Fruit fly (Drosophila melanogaster) whole organism, embryonic: ENCODE measurements around the gene CG45207.

Experiments
- B-H1 ChIP-seq: fragments of 200-800 bp; sonication (Bioruptor generic); IDR thresholded peaks from 3 replicates; pipeline ENCODE4 v1.3.6; 2022; ENCODE audit warnings: missing biosample characterization, missing genetic modification characterization
- CTCF ChIP-seq: fragments of 200-800 bp; sonication (Bioruptor generic); optimal IDR thresholded peaks from 2 replicates; lab custom pipeline; 2017; ENCODE audit warnings: missing biosample characterization, mild to moderate bottlenecking, missing genetic modification characterization, moderate library complexity
- NK7.1 ChIP-seq: fragments of 200-800 bp; sonication (Bioruptor generic); optimal IDR thresholded peaks from 3 replicates; lab custom pipeline; 2016; ENCODE audit warnings: missing biosample characterization, missing genetic modification characterization
- cwo ChIP-seq: fragments of 200-800 bp; sonication (Bioruptor generic); optimal IDR thresholded peaks from 3 replicates; lab custom pipeline; 2017; ENCODE audit warnings: missing biosample characterization, missing genetic modification characterization, mild to moderate bottlenecking, moderate library complexity, missing genetic modification reagents
- lmd ChIP-seq: fragments of 200-800 bp; sonication (Bioruptor generic); IDR thresholded peaks from 2 replicates; pipeline ENCODE4 v1.3.6; 2022; ENCODE audit warnings: missing biosample characterization, missing genetic modification characterization
- sna ChIP-seq: fragments of 200-800 bp; sonication (Bioruptor generic); IDR thresholded peaks from 2 replicates; pipeline ENCODE4 v1.3.6; 2022; ENCODE audit warnings: missing biosample characterization, missing genetic modification characterization; ENCODE audit not compliant: partially characterized antibody

Gene CG45207

DNA sequence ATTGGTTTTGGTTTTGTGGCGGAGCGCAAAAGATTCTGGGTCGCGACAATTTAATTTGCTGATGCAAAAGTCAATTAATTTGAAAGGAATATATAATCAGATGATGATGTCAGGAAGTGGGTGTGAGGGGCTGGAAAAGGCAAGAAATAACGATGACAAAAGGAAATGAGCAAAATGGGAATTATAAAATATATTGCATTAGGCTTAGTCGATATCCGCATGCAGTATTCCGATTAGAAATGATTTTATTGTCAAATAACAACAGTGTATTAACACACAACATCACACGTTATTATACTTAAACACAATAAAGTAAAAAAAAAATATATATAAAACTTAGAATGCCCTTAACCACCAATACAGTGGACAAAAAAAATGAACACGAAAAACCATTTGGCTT is 43.7 kb downstream of the CG45207 start, which contains the start of gene CG34274 (continued):
- no peak for TF ChIP-seq cwo (GFP tag; lab: Kevin White, UChicago)
- no peak for TF ChIP-seq sna (GFP tag; lab: Robert Waterston, UW)
- no peak for TF ChIP-seq NK7.1

DNA sequence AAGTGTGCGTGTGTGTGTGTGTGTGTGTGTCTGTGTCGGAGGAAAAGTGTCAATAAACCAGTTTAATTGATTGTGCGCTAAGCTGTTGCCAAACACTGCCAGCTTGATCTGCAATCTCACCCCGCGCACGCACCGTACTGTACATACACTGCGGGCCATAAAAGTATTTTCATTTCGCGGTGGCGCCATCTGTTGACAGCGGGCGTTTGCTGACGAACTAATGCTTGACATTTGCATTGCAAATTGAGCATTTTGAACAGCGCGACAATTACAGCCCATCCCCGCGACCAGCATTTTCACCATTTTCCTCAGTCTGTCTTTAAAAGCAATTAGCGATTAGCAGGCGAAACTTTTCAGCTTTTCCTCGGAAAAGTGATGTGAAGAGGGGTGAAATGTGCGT is 44.5 kb downstream of the CG45207 start:
- TF ChIP-seq CTCF (peak; percentile 87), lmd (GFP tag; lab: Robert Waterston, UW) (0 out of 2 replicates have a peak, but pooled peaks have one; percentile 9), B-H1 (GFP tag; lab: Robert Waterston, UW) (no peak)
